Worm (Caenorhabditis elegans): ENCODE results near the gene C17H12.6.

DNA sequence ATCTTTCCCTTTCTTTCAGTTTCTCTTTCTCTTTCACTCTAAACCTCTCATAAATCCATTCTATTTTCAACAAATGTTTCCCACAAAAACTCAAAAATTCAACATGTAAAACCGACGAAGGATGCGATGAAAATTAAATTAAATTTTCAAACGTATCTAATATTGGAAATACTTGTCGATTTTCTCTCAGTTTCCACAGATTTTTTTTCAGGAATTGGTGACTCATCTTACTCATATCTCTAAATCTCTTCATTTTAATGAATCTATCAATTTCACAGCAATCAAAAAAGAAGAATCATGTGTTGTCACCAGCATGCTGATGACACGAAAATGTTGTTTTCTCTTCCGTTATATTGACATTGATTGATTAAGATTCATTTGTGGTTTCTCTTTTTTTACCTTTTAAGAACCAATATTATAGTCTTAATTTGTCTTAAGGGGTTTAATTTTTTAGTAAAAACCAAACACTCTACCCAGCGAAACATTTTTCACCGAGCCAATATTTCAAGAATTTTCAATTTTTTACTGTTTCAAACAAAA, 18.4 kb downstream of the C17H12.6 start:
- TF ChIP-seq skn-1 (tag; optimal IDR thresholded peaks at IDR 0.05) = no peak
- TF ChIP-seq fos-1 (tag; optimal IDR thresholded peaks at IDR 0.05) = peak; percentile 3
- TF ChIP-seq lin-14 (GFP tag; optimal IDR thresholded peaks at IDR 0.05) = peak; percentile 71
- TF ChIP-seq nhr-76 (tag; optimal IDR thresholded peaks at IDR 0.05) = no peak
- no peak for TF ChIP-seq ces-1 (GFP tag; optimal IDR thresholded peaks at IDR 0.05)
- peak; percentile 62 for TF ChIP-seq lin-39 (tag; optimal IDR thresholded peaks at IDR 0.05)
- TF ChIP-seq ama-1 (optimal IDR thresholded peaks at IDR 0.05) = no peak
- TF ChIP-seq nhr-237 (tag; optimal IDR thresholded peaks at IDR 0.05) = no peak
- no peak for TF ChIP-seq pqm-1 (tag; optimal IDR thresholded peaks at IDR 0.05)
- TF ChIP-seq zag-1 (tag; optimal IDR thresholded peaks at IDR 0.05) = no peak
- TF ChIP-seq irx-1 (tag; optimal IDR thresholded peaks at IDR 0.05) = no peak
